Worm (Caenorhabditis elegans) whole organism, L4/young adult: ENCODE measurements around the gene F48E3.9.

Experiments used
- dao-5 ChIP-seq: sonication (generic microtip); optimal IDR thresholded peaks from 2 replicates; lab custom pipeline; 2016; ENCODE audit warnings: missing genotype, missing genetic modification characterization, moderate library complexity, missing compliant biosample characterization
- him-1 ChIP-seq: sonication (generic microtip); optimal IDR thresholded peaks from 2 replicates; lab custom pipeline; 2016; ENCODE audit warnings: missing genotype, missing genetic modification reagents, missing genetic modification characterization, missing compliant biosample characterization

DNA sequence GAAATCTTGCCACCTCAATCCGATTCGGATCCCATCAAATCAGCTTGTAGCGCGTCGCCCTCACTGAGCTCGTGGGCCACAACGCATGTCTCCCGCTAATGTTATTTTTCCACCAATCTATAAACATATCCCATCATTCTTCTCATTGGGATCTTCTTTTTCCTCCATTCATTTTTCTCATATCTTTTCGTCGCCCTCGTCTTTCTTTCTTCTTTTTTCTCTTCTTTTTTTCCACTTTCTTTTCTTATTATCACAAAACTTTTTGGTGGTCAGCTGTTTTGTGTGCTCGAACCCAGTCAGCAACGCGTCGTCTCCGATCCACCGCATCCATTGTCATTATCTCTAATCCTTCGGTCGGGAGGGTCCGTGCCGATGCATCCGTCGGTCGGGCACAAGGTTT lies 42.9 kb downstream of the F48E3.9 start:
- no peak for TF ChIP-seq him-1 (tag; lab: Kevin White, UChicago)
- no peak for TF ChIP-seq dao-5 (tag; lab: Kevin White, UChicago)
